Worm (Caenorhabditis elegans) whole organism, L4 larva: Measurements from ENCODE around the gene sru-22.

ENCODE experiments used
- F49E8.2 ChIP-seq: sonication (generic microtip); optimal IDR thresholded peaks from 2 replicates; lab custom pipeline; 2016; ENCODE audit warnings: missing compliant biosample characterization, mild to moderate bottlenecking, missing genetic modification characterization, borderline replicate concordance
- ceh-32 ChIP-seq: sonication (generic microtip); optimal IDR thresholded peaks from 2 replicates; lab custom pipeline; 2016; ENCODE audit warnings: mild to moderate bottlenecking, missing genetic modification characterization, missing compliant biosample characterization; ENCODE audit not compliant: poor library complexity
- ceh-82 ChIP-seq: sonication (generic microtip); optimal IDR thresholded peaks from 2 replicates; lab custom pipeline; 2017; ENCODE audit warnings: missing biosample characterization, missing genetic modification characterization
- lsy-2 ChIP-seq, 2 experiments: fragments of 150-350 bp in 1 of 2; sonication (generic microtip) in 1 of 2; optimal IDR thresholded peaks; 2 replicates each; lab custom pipeline; 2014 to 2017; ENCODE audit warnings: missing biosample characterization in 2 of 2, missing genetic modification characterization in 2 of 2
- snpc-4 ChIP-seq: fragments of 150-350 bp; optimal IDR thresholded peaks from 2 replicates; lab custom pipeline; 2014; ENCODE audit warnings: missing biosample characterization, missing genetic modification characterization
- unc-62 ChIP-seq, 3 experiments: fragments of 150-350 bp in 1 of 3; sonication (generic microtip); optimal IDR thresholded peaks in 2 of 3; peaks in 1 of 3; 1 replicate in 1 of 3; 2 replicates in 2 of 3; lab custom pipeline; 2014 to 2017; ENCODE audit warnings: missing biosample characterization in 3 of 3, missing genetic modification characterization in 3 of 3, missing genetic modification reagents in 3 of 3, missing genotype in 1 of 3
- zag-1 ChIP-seq: fragments of 150-350 bp; optimal IDR thresholded peaks from 2 replicates; lab custom pipeline; 2014; ENCODE audit warnings: missing biosample characterization, missing genetic modification characterization

DNA sequence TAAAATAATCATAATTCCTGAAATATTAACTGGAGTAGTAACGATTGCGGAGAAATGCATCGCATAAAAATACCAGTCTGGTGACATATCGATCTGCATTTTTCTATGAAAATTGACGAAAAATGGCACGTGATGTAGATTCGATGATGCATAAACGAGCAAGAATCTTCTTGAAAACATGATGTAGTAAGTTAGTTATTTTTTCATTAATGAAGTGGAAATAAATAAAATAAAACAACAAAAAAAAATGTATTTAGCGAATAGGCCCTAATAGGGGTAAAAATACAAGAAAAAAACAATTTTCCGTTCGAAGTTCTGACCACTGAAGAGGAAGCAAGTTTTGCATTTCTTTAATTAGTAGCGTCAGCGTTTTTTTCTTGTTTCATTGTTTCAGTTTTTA lies 9.6 kb downstream of the sru-22 start, which contains the start of gene sri-2:
- no peak for TF ChIP-seq ceh-82 (tag; lab: Kevin White, UChicago)
- no peak for TF ChIP-seq ceh-32 (tag; lab: Kevin White, UChicago)
- TF ChIP-seq zag-1 (tag; lab: Kevin White, UChicago), result no peak
- TF ChIP-seq lsy-2 (tag; optimal IDR thresholded peaks at IDR 0.05; lab: Kevin White, UChicago), result no peak
- TF ChIP-seq F49E8.2 (tag; lab: Kevin White, UChicago), result no peak
- no peak for TF ChIP-seq unc-62 (GFP tag; optimal IDR thresholded peaks at IDR 0.05 in 1 of 2; lab: Kevin White, UChicago)
- no peak for TF ChIP-seq unc-62 (tag; optimal IDR thresholded peaks at IDR 0.05; lab: Kevin White, UChicago)
- no peak for TF ChIP-seq snpc-4
